Fruit fly (Drosophila melanogaster) whole organism, adult: ENCODE measurements around the gene ZnT86D.
A peak's percentile ranks its signal among the peaks of the same experiment; 100 is the strongest.

ENCODE experiments used
- CG11617 ChIP-seq: fragments of 200-800 bp; sonication (Bioruptor generic); optimal IDR thresholded peaks from 2 replicates; lab custom pipeline; 2017; ENCODE audit warnings: mild to moderate bottlenecking, missing biosample characterization, missing genetic modification reagents, missing genetic modification characterization
- CG12768 ChIP-seq: fragments of 200-800 bp; sonication (Bioruptor generic); optimal IDR thresholded peaks from 2 replicates; lab custom pipeline; 2017; ENCODE audit warnings: missing biosample characterization, missing genetic modification characterization, mild to moderate bottlenecking, moderate library complexity, missing genetic modification reagents
- CG14711 ChIP-seq: fragments of 200-800 bp; sonication (Bioruptor generic); optimal IDR thresholded peaks from 2 replicates; lab custom pipeline; 2018; ENCODE audit warnings: missing biosample characterization, mild to moderate bottlenecking, missing genetic modification characterization, moderate library complexity
- CG1620 ChIP-seq: fragments of 200-800 bp; sonication (Bioruptor generic); optimal IDR thresholded peaks from 2 replicates; lab custom pipeline; 2016; ENCODE audit warnings: missing biosample characterization, missing genetic modification characterization
- CG33017 ChIP-seq: fragments of 200-800 bp; sonication (Bioruptor generic); optimal IDR thresholded peaks from 2 replicates; lab custom pipeline; 2018; ENCODE audit warnings: missing biosample characterization, mild to moderate bottlenecking, missing genetic modification characterization, moderate library complexity
- CG5204 ChIP-seq: fragments of 200-800 bp; sonication (Bioruptor generic); optimal IDR thresholded peaks from 2 replicates; lab custom pipeline; 2016; ENCODE audit warnings: missing biosample characterization, missing genetic modification characterization
- CG7045 ChIP-seq: fragments of 200-800 bp; sonication (Bioruptor generic); optimal IDR thresholded peaks from 2 replicates; lab custom pipeline; 2017; ENCODE audit warnings: missing biosample characterization, mild to moderate bottlenecking, missing genetic modification characterization
- CG7101 ChIP-seq: fragments of 200-800 bp; sonication (Bioruptor generic); optimal IDR thresholded peaks from 2 replicates; lab custom pipeline; 2018; ENCODE audit warnings: missing biosample characterization, mild to moderate bottlenecking, missing genetic modification characterization, moderate library complexity
- Clk ChIP-seq: fragments of 200-800 bp; sonication (Bioruptor generic); optimal IDR thresholded peaks from 2 replicates; lab custom pipeline; 2017; ENCODE audit warnings: missing biosample characterization, missing genetic modification characterization
- Crg-1 ChIP-seq: fragments of 200-800 bp; sonication (Bioruptor generic); optimal IDR thresholded peaks from 2 replicates; lab custom pipeline; 2016; ENCODE audit warnings: missing biosample characterization, missing genetic modification characterization
- Hr96 ChIP-seq: fragments of 200-800 bp; sonication (Bioruptor generic); optimal IDR thresholded peaks from 2 replicates; lab custom pipeline; 2016; ENCODE audit warnings: missing biosample characterization, missing genetic modification characterization
- Mnt ChIP-seq: fragments of 200-800 bp; sonication (Bioruptor generic); optimal IDR thresholded peaks from 2 replicates; lab custom pipeline; 2016; ENCODE audit warnings: missing biosample characterization, mild to moderate bottlenecking, missing genetic modification characterization
- bab1 ChIP-seq: fragments of 200-800 bp; sonication (Bioruptor generic); optimal IDR thresholded peaks from 3 replicates; lab custom pipeline; 2019; ENCODE audit warnings: missing biosample characterization, mild to moderate bottlenecking, missing genetic modification characterization, moderate library complexity
- cic ChIP-seq: fragments of 200-800 bp; sonication (Bioruptor generic); optimal IDR thresholded peaks from 2 replicates; lab custom pipeline; 2017; ENCODE audit warnings: missing biosample characterization, mild to moderate bottlenecking, missing genetic modification characterization, moderate library complexity
- cnc ChIP-seq, 2 experiments: fragments of >200 bp; optimal IDR thresholded peaks; 2 replicates each; lab custom pipeline; 2017
- kay ChIP-seq: fragments of 200-800 bp; sonication (Bioruptor generic); peaks from one replicate; lab custom pipeline; 2016; ENCODE audit warnings: missing biosample characterization, missing genetic modification characterization, borderline replicate concordance
- ovo ChIP-seq: fragments of 200-800 bp; sonication (Bioruptor generic); optimal IDR thresholded peaks from 2 replicates; lab custom pipeline; 2016; ENCODE audit warnings: missing biosample characterization, missing genetic modification characterization
- pad ChIP-seq: fragments of 200-800 bp; sonication (Bioruptor generic); optimal IDR thresholded peaks from 3 replicates; lab custom pipeline; 2017; ENCODE audit warnings: missing biosample characterization, missing genetic modification characterization, mild to moderate bottlenecking, moderate library complexity, missing genetic modification reagents
- tj ChIP-seq: fragments of 200-800 bp; sonication (Bioruptor generic); optimal IDR thresholded peaks from 3 replicates; lab custom pipeline; 2017; ENCODE audit warnings: missing biosample characterization, mild to moderate bottlenecking, missing genetic modification characterization, moderate library complexity
- toe ChIP-seq: fragments of 200-800 bp; sonication (Bioruptor generic); optimal IDR thresholded peaks from 2 replicates; lab custom pipeline; 2016; ENCODE audit warnings: missing biosample characterization, missing genetic modification characterization

Gene ZnT86D

dm6 chr3R:11177579-11177978 is 36.8 kb downstream of the ZnT86D start:
- TF ChIP-seq cnc (optimal IDR thresholded peaks at IDR 0.05; lab: Kevin White, UChicago) (no peak), bab1 (no peak), CG7045 (GFP tag; lab: Kevin White, UChicago) (no peak), kay (no peak), ovo (GFP tag; lab: Kevin White, UChicago) (no peak), pad (GFP tag; lab: Kevin White, UChicago) (no peak), CG1620 (GFP tag; lab: Kevin White, UChicago) (no peak), Mnt (GFP tag; lab: Kevin White, UChicago) (no peak), CG11617 (GFP tag; lab: Kevin White, UChicago) (no peak), CG5204 (no peak), Clk (GFP tag; lab: Kevin White, UChicago) (no peak), CG7101 (tag; lab: Kevin White, UChicago) (no peak), CG14711 (tag; lab: Kevin White, UChicago) (no peak), cic (GFP tag; lab: Kevin White, UChicago) (no peak), Hr96 (GFP tag; lab: Kevin White, UChicago) (no peak), toe (GFP tag; lab: Kevin White, UChicago) (no peak), CG12768 (no peak), CG33017 (tag; lab: Kevin White, UChicago) (no peak), Crg-1 (GFP tag; lab: Kevin White, UChicago) (no peak), tj (no peak)

DNA sequence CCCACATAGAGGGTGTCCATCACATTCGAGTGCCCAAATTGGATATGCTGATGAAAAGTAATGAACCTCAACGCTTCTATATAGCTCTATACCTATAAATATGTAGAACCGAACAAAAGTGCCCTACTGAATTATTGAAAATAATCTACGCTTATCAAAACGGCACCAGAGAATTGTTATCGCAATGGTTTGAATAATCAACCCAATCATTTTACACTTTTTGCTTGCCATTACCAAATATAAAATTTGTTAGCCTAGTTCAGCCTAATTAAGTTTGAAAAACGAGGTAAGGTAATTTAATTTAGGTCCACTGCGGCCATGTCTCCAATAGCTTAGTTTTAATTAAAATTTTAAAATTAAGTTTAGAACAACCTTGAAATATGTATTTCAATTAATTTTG is 38.6 kb downstream of the ZnT86D start:
- TF ChIP-seq CG7045 (GFP tag; lab: Kevin White, UChicago) (no peak), Crg-1 (GFP tag; lab: Kevin White, UChicago) (no peak), pad (GFP tag; lab: Kevin White, UChicago) (no peak), CG1620 (GFP tag; lab: Kevin White, UChicago) (no peak), Mnt (GFP tag; lab: Kevin White, UChicago) (no peak), kay (no peak), bab1 (no peak)

DNA sequence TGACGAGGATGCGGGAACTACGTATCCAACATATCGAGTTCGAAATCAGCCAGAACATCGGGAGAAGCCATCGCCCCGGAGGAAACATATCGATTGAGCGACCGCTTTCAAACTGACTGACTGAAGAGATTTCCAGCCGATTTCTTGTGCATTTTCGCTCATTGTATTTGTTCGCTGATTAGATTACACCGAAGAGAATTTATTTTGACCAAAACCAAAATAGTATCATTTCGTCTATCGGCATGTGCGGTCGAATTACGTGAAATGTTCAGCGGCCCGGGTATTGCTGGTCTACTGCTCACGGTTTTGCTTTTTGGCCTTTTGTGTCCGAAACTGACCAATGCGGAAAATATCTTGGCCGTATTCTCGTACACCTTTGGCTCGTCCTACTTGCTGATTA is 39.0 kb downstream of the ZnT86D start, which contains the start of the genes Ugt304A1 and Ugt303A1:
Gene Ugt304A1 (minus strand): TSS at position 101 of the 400 bp plus-strand sequence.
Gene Ugt303A1 (plus strand): TSS at position 222 of the 400 bp plus-strand sequence.
- no peak for TF ChIP-seq bab1
- TF ChIP-seq cic (GFP tag; lab: Kevin White, UChicago), result peak; percentile 18

DNA sequence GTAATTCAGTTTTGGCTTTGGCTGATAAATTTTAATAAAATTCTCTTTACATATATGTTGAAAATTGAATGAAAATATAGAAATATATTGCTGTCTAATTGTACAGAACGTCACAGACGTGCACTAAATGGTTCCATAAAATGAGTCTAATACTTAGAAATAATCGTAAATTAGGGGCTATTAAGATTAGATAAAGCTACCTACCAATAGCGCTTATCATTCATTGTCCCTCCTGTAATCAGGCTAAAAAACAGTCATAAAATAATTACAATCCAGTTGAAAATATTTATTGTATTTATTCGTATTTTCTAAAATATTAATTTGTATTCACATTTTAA is 41.2 kb downstream of the ZnT86D start:
- TF ChIP-seq CG7045 (GFP tag; lab: Kevin White, UChicago), result peak; percentile 59
- TF ChIP-seq CG1620 (GFP tag; lab: Kevin White, UChicago), result no peak
- no peak for TF ChIP-seq Crg-1 (GFP tag; lab: Kevin White, UChicago)
- TF ChIP-seq Clk (GFP tag; lab: Kevin White, UChicago), result no peak
- TF ChIP-seq CG7101 (tag; lab: Kevin White, UChicago), result peak; percentile 32
- no peak for TF ChIP-seq toe (GFP tag; lab: Kevin White, UChicago)
- TF ChIP-seq tj, result peak; percentile 14
- no peak for TF ChIP-seq pad (GFP tag; lab: Kevin White, UChicago)
- peak; percentile 58 for TF ChIP-seq kay
- TF ChIP-seq Hr96 (GFP tag; lab: Kevin White, UChicago), result no peak
- peak; percentile 45 for TF ChIP-seq CG14711 (tag; lab: Kevin White, UChicago)
- no peak for TF ChIP-seq bab1
- TF ChIP-seq cnc (optimal IDR thresholded peaks at IDR 0.05; lab: Kevin White, UChicago), result no peak
- peak; percentile 74 for TF ChIP-seq cic (GFP tag; lab: Kevin White, UChicago)
- peak; percentile 51 for TF ChIP-seq CG11617 (GFP tag; lab: Kevin White, UChicago)
- no peak for TF ChIP-seq Mnt (GFP tag; lab: Kevin White, UChicago)
- TF ChIP-seq CG12768, result peak; percentile 42
- TF ChIP-seq CG33017 (tag; lab: Kevin White, UChicago), result peak; percentile 67
- TF ChIP-seq ovo (GFP tag; lab: Kevin White, UChicago), result no peak
- no peak for TF ChIP-seq CG5204

- TF ChIP-seq kay (peak; percentile 92), tj (no peak), toe (GFP tag; lab: Kevin White, UChicago) (no peak), CG12768 (peak; percentile 3), CG7045 (GFP tag; lab: Kevin White, UChicago) (no peak), Crg-1 (GFP tag; lab: Kevin White, UChicago) (no peak)
Observed at dm6 chr3R:11172460-11173168, 41.7 kb downstream of the ZnT86D start, which contains the start of gene Ugt35A1. TSS of gene Ugt35A1 (minus strand) at chr3R:11172664.

- TF ChIP-seq CG33017 (tag; lab: Kevin White, UChicago), result peak; percentile 17
- TF ChIP-seq CG11617 (GFP tag; lab: Kevin White, UChicago), result peak; percentile 26
- TF ChIP-seq CG12768, result peak; percentile 49
- TF ChIP-seq CG7101 (tag; lab: Kevin White, UChicago), result peak; percentile 21
- peak; percentile 68 for TF ChIP-seq kay
- peak; percentile 15 for TF ChIP-seq toe (GFP tag; lab: Kevin White, UChicago)
- no peak for TF ChIP-seq CG14711 (tag; lab: Kevin White, UChicago)
- TF ChIP-seq Crg-1 (GFP tag; lab: Kevin White, UChicago), result no peak
- peak; percentile 44 for TF ChIP-seq cic (GFP tag; lab: Kevin White, UChicago)
- no peak for TF ChIP-seq Clk (GFP tag; lab: Kevin White, UChicago)
- TF ChIP-seq CG5204, result peak; percentile 39
Observed at dm6 chr3R:11170146-11170545, 44.2 kb downstream of the ZnT86D start, which contains the start of gene Ugt35B1. TSS of gene Ugt35B1 (minus strand) at chr3R:11170246.
